Fruit fly (Drosophila melanogaster): ENCODE results near the gene tgy.

tgy gene

DNA sequence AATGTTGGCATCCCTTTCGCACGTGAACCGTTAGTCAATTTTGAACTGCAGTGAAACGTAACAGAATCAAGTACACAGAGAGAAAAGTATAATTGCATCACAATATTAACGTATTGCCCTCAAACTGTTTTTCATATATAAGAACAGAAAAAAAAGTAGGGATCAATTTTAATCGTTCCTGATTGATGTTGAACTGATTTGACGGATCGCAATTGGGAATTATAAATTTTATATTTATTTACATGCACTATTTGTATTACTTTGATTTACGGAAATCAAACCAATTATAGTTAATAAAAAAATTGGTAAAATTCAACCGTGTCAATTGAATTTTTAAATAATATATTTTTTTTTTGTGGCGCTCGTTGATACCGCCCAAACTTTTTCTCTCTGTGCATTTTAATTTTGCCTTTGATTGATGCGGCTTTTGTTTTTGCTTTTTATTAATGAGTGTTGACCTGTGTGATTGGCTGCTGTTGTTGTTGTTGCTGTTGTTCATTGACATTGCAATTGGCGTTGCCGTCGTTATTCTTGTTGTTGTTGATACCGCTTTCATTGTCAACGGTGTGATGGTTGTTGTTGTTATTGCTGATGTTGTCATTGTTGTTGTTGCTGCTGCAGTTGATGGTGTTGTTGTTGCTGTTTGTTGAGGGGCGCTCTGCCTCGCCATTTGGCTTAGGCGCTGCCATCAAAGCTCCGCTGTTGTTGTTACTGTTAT, 25.6 kb upstream of the tgy start (continued):
- peak; percentile 55; the same call in 2 of the 3 replicates for TF ChIP-seq CG6163 (GFP tag; IDR thresholded peaks at IDR 0.05)
- TF ChIP-seq Ets96B (tag; optimal IDR thresholded peaks at IDR 0.05) = peak; percentile 44
- no peak for TF ChIP-seq CG16779 (tag; optimal IDR thresholded peaks at IDR 0.05)
- TF ChIP-seq pdm3 (GFP tag; optimal IDR thresholded peaks at IDR 0.05) = peak; percentile 79
- TF ChIP-seq Eip93F (GFP tag; optimal IDR thresholded peaks at IDR 0.05) = peak; percentile 37
- TF ChIP-seq CG9139 (GFP tag; optimal IDR thresholded peaks at IDR 0.05) = no peak
- peak; percentile 72 for TF ChIP-seq Sox15 (GFP tag; optimal IDR thresholded peaks at IDR 0.05)
- peak; percentile 75 for TF ChIP-seq Sox102F (GFP tag; optimal IDR thresholded peaks at IDR 0.05)
- peak; percentile 39 for TF ChIP-seq CG1621 (tag; optimal IDR thresholded peaks at IDR 0.05)
- TF ChIP-seq CG10669 (GFP tag; optimal IDR thresholded peaks at IDR 0.05) = peak; percentile 62
- TF ChIP-seq CG7368 (GFP tag; optimal IDR thresholded peaks at IDR 0.05) = peak; percentile 59
- TF ChIP-seq achi (GFP tag; optimal IDR thresholded peaks at IDR 0.05) = peak; percentile 77
- TF ChIP-seq CG34406 (GFP tag; optimal IDR thresholded peaks at IDR 0.05) = peak; percentile 80
- peak; percentile 47 for TF ChIP-seq CG11902 (GFP tag; optimal IDR thresholded peaks at IDR 0.05)
- peak; percentile 77 for TF ChIP-seq CG8119 (GFP tag; IDR thresholded peaks at IDR 0.05)
- no peak for TF ChIP-seq dsx (GFP tag; optimal IDR thresholded peaks at IDR 0.05; ENCODE audit: poor library complexity, severe bottlenecking)
- TF ChIP-seq lz (GFP tag; optimal IDR thresholded peaks at IDR 0.05) = peak; percentile 79
- TF ChIP-seq fkh (GFP tag; optimal IDR thresholded peaks at IDR 0.05) = no peak

- TF ChIP-seq CG6163 (GFP tag; IDR thresholded peaks at IDR 0.05) = 0 out of 3 replicates have a peak, but pooled peaks have one; percentile 9
- TF ChIP-seq CG11902 (GFP tag; optimal IDR thresholded peaks at IDR 0.05) = no peak
Observed at dm6 chrX:19149511-19149876, 22.4 kb upstream of the tgy start.

DNA sequence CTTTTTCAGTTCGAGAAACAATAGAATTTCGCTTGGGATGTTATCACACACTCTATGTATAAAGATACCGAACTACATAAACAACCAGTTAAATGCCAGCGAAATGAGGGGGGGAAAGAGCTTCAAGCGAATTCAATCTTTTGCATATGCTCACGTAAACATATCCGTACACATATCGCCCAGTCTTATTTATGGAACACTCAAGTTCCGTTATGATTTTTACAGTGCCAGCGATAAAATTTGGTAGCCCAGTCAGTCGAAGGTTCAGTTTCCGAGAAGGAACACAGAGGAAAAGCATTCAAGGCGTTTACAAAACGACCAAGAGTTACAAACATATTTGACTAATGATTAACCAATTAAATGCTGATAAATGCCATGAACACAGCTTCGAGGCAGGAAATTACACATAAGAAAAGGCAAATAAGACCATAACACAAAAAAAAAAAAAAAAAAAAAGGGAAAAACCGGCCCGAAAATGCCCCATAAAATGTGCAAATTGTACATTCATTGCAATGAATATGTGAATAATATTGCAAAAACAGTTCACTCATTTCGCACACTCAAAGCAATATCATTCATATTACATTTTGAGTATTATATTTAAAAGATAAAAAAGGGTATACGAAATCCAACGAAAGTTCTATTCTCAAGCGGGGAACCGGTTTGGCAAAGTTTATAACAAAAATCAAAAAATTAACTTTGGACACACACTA, 21.8 kb upstream of the tgy start:
- no peak for TF ChIP-seq CG6808 (GFP tag; optimal IDR thresholded peaks at IDR 0.05)
- no peak for TF ChIP-seq Ets96B (tag; optimal IDR thresholded peaks at IDR 0.05)
- no peak for TF ChIP-seq CG8319 (GFP tag; optimal IDR thresholded peaks at IDR 0.05)
- TF ChIP-seq Hr39 (GFP tag; optimal IDR thresholded peaks at IDR 0.05) = peak; percentile 50
- TF ChIP-seq CG6276 (GFP tag; optimal IDR thresholded peaks at IDR 0.05) = no peak
- TF ChIP-seq CG11762 (GFP tag; optimal IDR thresholded peaks at IDR 0.05; ENCODE audit: insufficient read depth) = no peak
- no peak for TF ChIP-seq CG4318 (GFP tag; optimal IDR thresholded peaks at IDR 0.05)
- TF ChIP-seq CG3032 (tag; optimal IDR thresholded peaks at IDR 0.05) = no peak
- no peak for TF ChIP-seq net (GFP tag; optimal IDR thresholded peaks at IDR 0.05)
- TF ChIP-seq spab (GFP tag; optimal IDR thresholded peaks at IDR 0.05) = no peak
- TF ChIP-seq CG10669 (GFP tag; optimal IDR thresholded peaks at IDR 0.05) = no peak
- TF ChIP-seq Lpt (GFP tag; optimal IDR thresholded peaks at IDR 0.05) = no peak
- no peak for TF ChIP-seq dac (GFP tag; optimal IDR thresholded peaks at IDR 0.05)
- no peak for TF ChIP-seq CG8632 (GFP tag; optimal IDR thresholded peaks at IDR 0.05)
- TF ChIP-seq Ets21C (GFP tag; optimal IDR thresholded peaks at IDR 0.05) = peak; percentile 45
- TF ChIP-seq salr (GFP tag; optimal IDR thresholded peaks at IDR 0.05) = no peak
- peak; percentile 5 for TF ChIP-seq cyc (GFP tag; optimal IDR thresholded peaks at IDR 0.05)
- peak; percentile 18 for TF ChIP-seq CG34406 (GFP tag; optimal IDR thresholded peaks at IDR 0.05)
- peak; percentile 54 for TF ChIP-seq topi (GFP tag; optimal IDR thresholded peaks at IDR 0.05)
- TF ChIP-seq Smox (GFP tag; optimal IDR thresholded peaks at IDR 0.05) = peak; percentile 67
- TF ChIP-seq Sox14 (GFP tag; optimal IDR thresholded peaks at IDR 0.05) = peak; percentile 45
- no peak for TF ChIP-seq CG8119 (GFP tag; IDR thresholded peaks at IDR 0.05)
- no peak for TF ChIP-seq fkh (GFP tag; optimal IDR thresholded peaks at IDR 0.05)
- peak; percentile 63 for TF ChIP-seq Sox102F (GFP tag; optimal IDR thresholded peaks at IDR 0.05)
- no peak for TF ChIP-seq CG11294 (GFP tag; IDR thresholded peaks at IDR 0.05)
- no peak for TF ChIP-seq CG10631 (GFP tag; optimal IDR thresholded peaks at IDR 0.05)
- peak; percentile 78 for TF ChIP-seq svp (GFP tag)
- TF ChIP-seq Eip78C (GFP tag) = peak; percentile 84
- peak; percentile 50 for TF ChIP-seq CG31627 (GFP tag; optimal IDR thresholded peaks at IDR 0.05)
- no peak for TF ChIP-seq dsx (GFP tag; optimal IDR thresholded peaks at IDR 0.05; ENCODE audit: poor library complexity, severe bottlenecking)
- TF ChIP-seq CG3919 (GFP tag; optimal IDR thresholded peaks at IDR 0.05) = no peak
- TF ChIP-seq Gug (GFP tag; IDR thresholded peaks at IDR 0.05) = no peak
- no peak for TF ChIP-seq eg (GFP tag; IDR thresholded peaks at IDR 0.05)
- TF ChIP-seq Sox15 (GFP tag; optimal IDR thresholded peaks at IDR 0.05) = no peak
- no peak for TF ChIP-seq Hr38 (GFP tag; optimal IDR thresholded peaks at IDR 0.05)
